Fruit fly (Drosophila melanogaster) Kc167 (cell line): ENCODE measurements around the gene kraken.

Source experiments
- Myc ChIP-seq: fragments of >200 bp; optimal IDR thresholded peaks from 2 replicates; lab custom pipeline; 2017; ENCODE audit warnings: missing external identifiers
- Sin3A ChIP-seq: fragments of >200 bp; optimal IDR thresholded peaks from 2 replicates; lab custom pipeline; 2018; ENCODE audit warnings: missing external identifiers
- h ChIP-seq: fragments of >200 bp; optimal IDR thresholded peaks from 3 replicates; lab custom pipeline; 2018; ENCODE audit warnings: missing external identifiers
- insv ChIP-seq: fragments of >200 bp; optimal IDR thresholded peaks from 3 replicates; lab custom pipeline; 2018; ENCODE audit warnings: missing external identifiers
- psq ChIP-seq: fragments of >200 bp; optimal IDR thresholded peaks from 2 replicates; lab custom pipeline; 2017; ENCODE audit warnings: missing external identifiers
- ttk ChIP-seq: sonication (Bioruptor generic); optimal IDR thresholded peaks from 2 replicates; lab custom pipeline; 2017; ENCODE audit warnings: missing external identifiers

kraken gene

dm6 chr2L:827049-827448 lies 25.5 kb upstream of the kraken start:
- TF ChIP-seq insv (lab: Kevin White, UChicago) (no peak), ttk (lab: Kevin White, UChicago) (no peak), h (lab: Kevin White, UChicago) (no peak), psq (lab: Kevin White, UChicago) (no peak), Sin3A (lab: Kevin White, UChicago) (no peak), Myc (lab: Kevin White, UChicago) (no peak)

DNA sequence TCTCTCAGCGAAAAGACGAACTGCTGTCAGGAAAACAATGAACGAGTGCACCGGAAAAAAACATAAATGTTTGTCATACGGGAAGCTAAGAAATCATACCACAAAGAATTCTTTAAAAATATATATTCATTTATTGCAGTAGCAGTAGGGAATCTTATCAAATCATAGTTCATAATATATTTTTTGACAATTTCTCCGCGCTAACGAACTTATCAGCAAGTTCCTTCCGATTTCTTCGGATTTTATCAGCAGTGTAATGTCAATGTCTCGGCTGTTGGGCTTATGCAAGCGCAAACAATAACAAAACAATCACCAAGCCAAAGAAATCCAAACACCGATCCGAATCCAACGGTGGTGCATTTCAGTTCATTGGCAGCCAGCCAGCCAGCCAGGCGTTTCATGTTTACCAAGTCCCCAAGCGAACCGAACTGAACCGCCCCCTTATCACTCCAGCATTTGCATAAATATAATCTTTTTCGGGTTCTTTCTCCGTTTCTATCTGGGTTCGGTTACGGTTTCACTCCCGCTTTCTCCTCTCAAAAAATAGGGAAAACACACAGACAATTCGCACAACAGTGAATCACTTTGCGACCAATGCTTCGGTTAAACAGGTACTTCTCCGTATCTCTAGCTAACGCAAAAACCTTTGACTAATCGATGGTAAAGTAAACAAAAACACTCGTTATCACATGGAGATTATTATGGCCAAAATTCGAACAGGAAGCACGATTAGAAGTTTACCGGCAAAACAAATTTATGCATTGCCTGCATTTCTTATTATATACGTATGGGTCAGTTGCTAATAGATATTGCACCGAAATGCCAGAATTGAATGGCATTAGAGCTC lies 24.8 kb upstream of the kraken start:
- TF ChIP-seq h (lab: Kevin White, UChicago): no peak
- no peak for TF ChIP-seq Myc (lab: Kevin White, UChicago)
- no peak for TF ChIP-seq insv (lab: Kevin White, UChicago)
- TF ChIP-seq ttk (lab: Kevin White, UChicago): no peak
- TF ChIP-seq psq (lab: Kevin White, UChicago): no peak
- no peak for TF ChIP-seq Sin3A (lab: Kevin White, UChicago)

DNA sequence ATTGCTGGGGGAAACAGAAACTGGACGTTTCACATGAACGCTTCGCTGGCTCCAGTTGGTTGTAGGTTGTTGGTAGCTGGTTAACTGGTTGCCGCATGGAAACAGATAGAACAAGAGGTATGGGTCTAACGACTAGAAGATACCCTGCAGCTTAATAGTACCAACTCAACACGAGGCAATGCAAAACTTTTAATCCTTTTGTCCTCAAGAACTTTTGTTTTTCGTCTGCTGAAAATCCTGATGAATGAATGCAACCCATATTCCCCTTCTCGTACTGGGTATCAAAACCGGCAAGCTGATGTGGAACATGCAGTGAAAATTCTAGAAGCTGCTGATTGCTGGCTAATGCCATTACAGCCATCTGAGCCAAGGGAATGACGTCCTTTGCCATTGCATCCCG lies 14.6 kb upstream of the kraken start:
- TF ChIP-seq insv (lab: Kevin White, UChicago): no peak
- TF ChIP-seq psq (lab: Kevin White, UChicago): no peak
- TF ChIP-seq Sin3A (lab: Kevin White, UChicago): no peak
- no peak for TF ChIP-seq Myc (lab: Kevin White, UChicago)
- TF ChIP-seq h (lab: Kevin White, UChicago): no peak
- no peak for TF ChIP-seq ttk (lab: Kevin White, UChicago)

DNA sequence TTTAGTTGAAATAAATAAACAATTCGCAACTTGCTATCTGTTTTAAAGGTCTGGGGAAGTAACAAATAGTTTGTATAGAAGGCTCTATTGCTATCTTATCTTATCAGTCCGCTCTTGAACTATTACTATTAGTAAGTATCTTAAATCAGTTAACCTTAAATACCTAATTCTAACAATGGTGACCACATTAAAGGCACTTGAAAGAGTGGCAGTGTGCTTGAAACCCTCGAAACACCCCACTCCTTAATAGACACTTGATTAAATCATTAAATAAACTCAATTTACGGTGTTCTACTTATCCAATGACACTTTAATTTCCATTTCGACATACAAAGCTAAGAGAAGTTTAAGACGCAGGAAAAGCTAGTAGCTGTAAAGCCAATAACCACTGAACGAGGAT lies 13.8 kb upstream of the kraken start:
- TF ChIP-seq h (lab: Kevin White, UChicago) (no peak), Sin3A (lab: Kevin White, UChicago) (no peak), ttk (lab: Kevin White, UChicago) (no peak), Myc (lab: Kevin White, UChicago) (no peak), insv (lab: Kevin White, UChicago) (no peak)

DNA sequence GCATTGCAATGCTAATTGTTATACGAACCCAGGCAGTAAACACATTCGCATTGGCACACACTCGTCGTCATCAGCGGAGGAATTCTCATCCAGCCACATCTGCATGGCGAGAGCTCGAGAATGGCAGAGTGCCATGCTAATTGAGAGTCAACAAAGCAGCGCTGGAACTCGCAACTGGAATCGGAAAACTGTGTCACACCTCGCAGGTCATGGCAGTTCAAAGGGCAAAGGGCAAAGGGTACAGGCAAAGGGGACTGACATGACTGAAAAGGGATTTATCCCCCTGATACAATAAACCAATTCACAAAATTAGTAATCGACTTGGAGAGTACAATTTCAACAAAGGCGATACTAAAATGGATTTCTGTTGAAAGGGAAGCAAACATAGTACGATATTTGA lies 12.5 kb upstream of the kraken start:
- no peak for TF ChIP-seq Sin3A (lab: Kevin White, UChicago)
- TF ChIP-seq Myc (lab: Kevin White, UChicago): no peak
- no peak for TF ChIP-seq h (lab: Kevin White, UChicago)

dm6 chr2L:840716-841115 lies 11.9 kb upstream of the kraken start:
- TF ChIP-seq ttk (lab: Kevin White, UChicago) (no peak), Sin3A (lab: Kevin White, UChicago) (no peak), Myc (lab: Kevin White, UChicago) (no peak), psq (lab: Kevin White, UChicago) (no peak)

dm6 chr2L:841708-842107 lies 10.9 kb upstream of the kraken start:
- TF ChIP-seq Sin3A (lab: Kevin White, UChicago): no peak
- TF ChIP-seq ttk (lab: Kevin White, UChicago): no peak
- no peak for TF ChIP-seq psq (lab: Kevin White, UChicago)
- no peak for TF ChIP-seq Myc (lab: Kevin White, UChicago)
- no peak for TF ChIP-seq h (lab: Kevin White, UChicago)
- TF ChIP-seq insv (lab: Kevin White, UChicago): no peak

DNA sequence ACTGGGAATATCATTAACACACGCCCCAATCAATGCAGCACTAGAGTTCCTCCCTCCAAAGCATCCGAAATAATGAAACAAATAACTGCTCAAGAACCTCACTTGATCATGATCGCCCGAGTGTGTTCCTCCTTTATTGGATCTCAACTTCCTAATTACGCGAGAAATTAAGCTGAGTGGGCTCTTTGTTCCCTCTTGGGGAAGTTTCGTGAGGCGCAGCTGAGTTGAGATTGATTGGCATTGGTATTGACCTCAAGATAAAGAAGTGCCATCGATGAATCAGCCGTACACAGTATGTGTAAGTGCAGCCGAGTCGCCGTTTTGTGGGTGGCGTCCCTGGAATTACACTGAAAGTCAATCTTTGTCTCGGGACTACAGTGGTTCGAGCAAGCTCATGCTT lies 9.7 kb upstream of the kraken start:
- TF ChIP-seq insv (lab: Kevin White, UChicago): no peak
- TF ChIP-seq h (lab: Kevin White, UChicago): no peak
- TF ChIP-seq Myc (lab: Kevin White, UChicago): no peak
- TF ChIP-seq Sin3A (lab: Kevin White, UChicago): no peak
- no peak for TF ChIP-seq ttk (lab: Kevin White, UChicago)
- no peak for TF ChIP-seq psq (lab: Kevin White, UChicago)

dm6 chr2L:843301-843700 lies 9.3 kb upstream of the kraken start:
- no peak for TF ChIP-seq Myc (lab: Kevin White, UChicago)
- TF ChIP-seq h (lab: Kevin White, UChicago): no peak
- no peak for TF ChIP-seq ttk (lab: Kevin White, UChicago)
- no peak for TF ChIP-seq insv (lab: Kevin White, UChicago)
- TF ChIP-seq psq (lab: Kevin White, UChicago): no peak
- no peak for TF ChIP-seq Sin3A (lab: Kevin White, UChicago)

DNA sequence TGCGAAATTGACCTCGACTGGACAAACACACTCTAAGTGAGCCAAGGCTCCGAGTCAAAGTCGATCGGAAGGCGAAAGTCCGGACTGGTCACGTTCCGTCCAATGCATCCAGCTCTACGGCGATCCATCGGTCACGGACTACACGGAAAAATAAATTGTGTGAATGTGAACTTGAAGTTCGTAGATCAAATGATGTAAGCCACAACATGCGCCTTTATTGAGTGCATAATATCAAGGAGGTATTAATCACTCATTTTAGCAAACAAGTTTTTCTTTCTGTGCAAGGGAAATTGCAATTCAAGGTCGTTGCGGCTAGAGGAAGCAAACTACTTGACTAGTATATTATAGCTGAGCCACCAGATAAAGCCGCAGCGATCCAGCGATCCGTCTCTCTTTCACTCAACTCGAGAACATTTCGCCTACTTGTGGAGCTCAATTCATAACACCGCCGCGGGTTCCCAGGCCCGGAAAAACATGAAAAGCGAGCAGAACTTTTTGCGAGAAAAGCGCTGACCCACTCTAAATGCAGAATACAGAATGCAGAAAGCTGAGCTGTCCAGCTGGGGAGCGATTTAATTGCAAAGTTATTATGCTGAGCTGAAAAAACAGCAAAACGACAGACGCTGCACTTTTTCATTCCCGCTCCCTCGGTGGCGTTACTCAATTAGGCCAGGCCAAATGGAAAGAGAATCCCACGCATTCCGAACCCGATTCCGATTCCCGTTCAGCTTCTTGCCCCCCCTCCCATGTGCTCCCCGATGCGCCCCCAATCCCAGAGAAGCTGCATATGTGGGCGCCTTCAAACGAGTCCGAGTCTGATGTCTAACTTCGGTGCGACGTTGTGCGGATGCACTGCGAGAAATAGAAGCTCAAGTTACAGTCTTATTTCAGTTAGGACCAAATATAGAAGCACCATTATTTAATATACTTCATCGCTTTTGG lies 8.4 kb upstream of the kraken start:
- TF ChIP-seq ttk (lab: Kevin White, UChicago) (no peak), insv (lab: Kevin White, UChicago) (no peak), psq (lab: Kevin White, UChicago) (no peak), h (lab: Kevin White, UChicago) (no peak), Myc (lab: Kevin White, UChicago) (no peak), Sin3A (lab: Kevin White, UChicago) (no peak)
